Worm (Caenorhabditis elegans) whole organism, young adult: Measurements from ENCODE around the gene T14B4.5.

Experiments used
- nfya-1 ChIP-seq: sonication (generic microtip); optimal IDR thresholded peaks from 2 replicates; lab custom pipeline; 2017; ENCODE audit warnings: antibody characterized with exemption, missing compliant biosample characterization, missing genetic modification characterization, borderline replicate concordance; ENCODE audit not compliant: insufficient read depth
- unc-62 ChIP-seq: fragments of 150-350 bp; optimal IDR thresholded peaks from 2 replicates; lab custom pipeline; 2014; ENCODE audit warnings: missing biosample characterization, missing genetic modification reagents, missing genetic modification characterization

DNA sequence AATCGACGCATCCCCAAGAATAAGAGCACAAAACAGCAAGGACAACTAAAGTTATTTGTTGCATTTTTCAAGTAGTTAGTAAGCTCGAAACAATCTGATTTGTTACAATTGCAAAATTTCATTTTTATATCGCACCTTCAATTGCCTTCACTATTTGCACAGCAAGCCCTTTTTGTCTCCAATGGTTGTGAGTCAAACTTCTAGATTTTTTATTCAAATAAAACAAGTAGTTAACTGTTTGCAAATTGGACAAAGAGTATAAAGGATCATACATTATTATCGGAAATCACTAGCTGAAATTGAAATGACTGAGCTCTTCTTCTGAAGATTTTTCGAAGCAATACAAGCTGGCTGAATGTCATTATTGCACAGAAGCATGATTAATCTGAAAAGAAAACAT lies 36.2 kb downstream of the T14B4.5 start, which contains the start of gene F41G3.21:
- TF ChIP-seq nfya-1 (tag; lab: Kevin White, UChicago) = no peak
- TF ChIP-seq unc-62 (GFP tag; lab: Kevin White, UChicago) = no peak
